Fruit fly (Drosophila melanogaster) whole organism, larva: Measurements from ENCODE around the gene CG13962.

Source experiments
- noc ChIP-seq: fragments of 200-800 bp; sonication (Bioruptor generic); optimal IDR thresholded peaks from 3 replicates; lab custom pipeline; 2019; ENCODE audit warnings: missing biosample characterization, mild to moderate bottlenecking, missing genetic modification characterization, moderate library complexity

Gene CG13962

dm6 chr2L:19801951-19802612, 12.2 kb downstream of the CG13962 start:
- TF ChIP-seq noc (tag; lab: Kevin White, UChicago) = no peak

dm6 chr2L:19800703-19801102, 13.6 kb downstream of the CG13962 start:
- no peak for TF ChIP-seq noc (tag; lab: Kevin White, UChicago)

- TF ChIP-seq noc (tag; lab: Kevin White, UChicago) = no peak
Observed at dm6 chr2L:19799940-19800339, 14.4 kb downstream of the CG13962 start.

dm6 chr2L:19796111-19796451, 18.3 kb downstream of the CG13962 start, which contains the start of gene sick:
sick (plus strand) TSS chr2L:19796365.
- no peak for TF ChIP-seq noc (tag; lab: Kevin White, UChicago)

- no peak for TF ChIP-seq noc (tag; lab: Kevin White, UChicago)
Observed at dm6 chr2L:19795320-19796110, 18.8 kb downstream of the CG13962 start.

dm6 chr2L:19791321-19792281, 22.7 kb downstream of the CG13962 start, which contains the start of the genes CdGAPr and CG10466:
CdGAPr (minus strand) TSS chr2L:19791882.
CG10466 (plus strand) TSS chr2L:19792104.
- TF ChIP-seq noc (tag; lab: Kevin White, UChicago) = no peak

dm6 chr2L:19790553-19791320, 23.6 kb downstream of the CG13962 start:
- no peak for TF ChIP-seq noc (tag; lab: Kevin White, UChicago)

dm6 chr2L:19788735-19789134, 25.6 kb downstream of the CG13962 start:
- TF ChIP-seq noc (tag; lab: Kevin White, UChicago) = no peak

- no peak for TF ChIP-seq noc (tag; lab: Kevin White, UChicago)
Observed at dm6 chr2L:19787930-19788329, 26.4 kb downstream of the CG13962 start.

dm6 chr2L:19784827-19785569, 29.3 kb downstream of the CG13962 start:
- no peak for TF ChIP-seq noc (tag; lab: Kevin White, UChicago)

- no peak for TF ChIP-seq noc (tag; lab: Kevin White, UChicago)
Observed at dm6 chr2L:19774278-19774677, 40.1 kb downstream of the CG13962 start.

dm6 chr2L:19769703-19770102, 44.6 kb downstream of the CG13962 start:
- TF ChIP-seq noc (tag; lab: Kevin White, UChicago) = no peak

- no peak for TF ChIP-seq noc (tag; lab: Kevin White, UChicago)
Observed at dm6 chr2L:19768967-19769366, 45.4 kb downstream of the CG13962 start, which contains the start of gene bsh. bsh (minus strand) TSS chr2L:19769067.

dm6 chr2L:19765406-19765805, 48.9 kb downstream of the CG13962 start:
- TF ChIP-seq noc (tag; lab: Kevin White, UChicago) = no peak
